Worm (Caenorhabditis elegans): ENCODE data around the gene Y25C1A.6.
A peak's percentile ranks its signal among the peaks of the same experiment; 100 is the strongest.

Y25C1A.6 gene

ce11 chrII:3048989-3049388 is 11.9 kb upstream of the Y25C1A.6 start:
- no peak for TF ChIP-seq nhr-102 (tag; optimal IDR thresholded peaks at IDR 0.05)
- no peak for TF ChIP-seq nhr-25 (tag; optimal IDR thresholded peaks at IDR 0.05; ENCODE audit: borderline replicate concordance, insufficient read depth)
- TF ChIP-seq hif-1 (tag; optimal IDR thresholded peaks at IDR 0.05), result no peak
- TF ChIP-seq aly-2 (tag; optimal IDR thresholded peaks at IDR 0.05), result no peak
- TF ChIP-seq lin-13 (GFP tag; optimal IDR thresholded peaks at IDR 0.05), result no peak
- TF ChIP-seq lsy-2 (tag; optimal IDR thresholded peaks at IDR 0.05), result no peak
- no peak for TF ChIP-seq nhr-11 (tag; optimal IDR thresholded peaks at IDR 0.05)
- no peak for TF ChIP-seq lin-15B (tag; optimal IDR thresholded peaks at IDR 0.05)
- TF ChIP-seq ZK546.5 (tag; optimal IDR thresholded peaks at IDR 0.05), result no peak
- TF ChIP-seq arid-1 (GFP tag; conservative IDR thresholded peaks at IDR 0.05), result no peak
- TF ChIP-seq jun-1 (tag; optimal IDR thresholded peaks at IDR 0.05), result no peak
- TF ChIP-seq dve-1 (tag; optimal IDR thresholded peaks at IDR 0.05; ENCODE audit: insufficient read depth), result no peak
- TF ChIP-seq nhr-28 (tag; optimal IDR thresholded peaks at IDR 0.05), result no peak
- TF ChIP-seq attf-4 (tag; optimal IDR thresholded peaks at IDR 0.05), result no peak
- no peak for TF ChIP-seq hlh-11 (tag; optimal IDR thresholded peaks at IDR 0.05)
- TF ChIP-seq madf-5 (GFP tag; IDR thresholded peaks at IDR 0.05), result no peak
- no peak for TF ChIP-seq ceh-82 (tag; optimal IDR thresholded peaks at IDR 0.05)
- no peak for TF ChIP-seq nhr-10 (tag; optimal IDR thresholded peaks at IDR 0.05)
- no peak for TF ChIP-seq nhr-77 (tag; optimal IDR thresholded peaks at IDR 0.05)

ce11 chrII:3050703-3051102 is 10.2 kb upstream of the Y25C1A.6 start, which contains the start of gene sri-31:
Gene sri-31 (plus strand): TSS chrII:3051003.
- no peak for TF ChIP-seq aha-1 (tag)
- TF ChIP-seq Y48G9A.11 (GFP tag; IDR thresholded peaks at IDR 0.05), result 0 out of 2 replicates have a peak, but pooled peaks have one; percentile 7

ce11 chrII:3051332-3051731 is 9.6 kb upstream of the Y25C1A.6 start:
- TF ChIP-seq ceh-20 (GFP tag; IDR thresholded peaks at IDR 0.05) (no peak), spr-3 (GFP tag; optimal IDR thresholded peaks at IDR 0.05) (no peak), unc-62 (GFP tag; optimal IDR thresholded peaks at IDR 0.05 in 1 of 2) (peak in 1 of 2 experiments; percentile 94), unc-62 (tag; optimal IDR thresholded peaks at IDR 0.05) (no peak), mdl-1 (tag; optimal IDR thresholded peaks at IDR 0.05) (no peak), lin-29 (GFP tag; IDR thresholded peaks at IDR 0.05) (no peak), dmd-8 (GFP tag; IDR thresholded peaks at IDR 0.05) (no peak), ZK337.2 (GFP tag; IDR thresholded peaks at IDR 0.05) (no peak), daf-12 (tag; optimal IDR thresholded peaks at IDR 0.05) (no peak), nhr-6 (tag; optimal IDR thresholded peaks at IDR 0.05) (no peak)

ce11 chrII:3052843-3053242 is 8.0 kb upstream of the Y25C1A.6 start:
- TF ChIP-seq ceh-82 (tag; optimal IDR thresholded peaks at IDR 0.05) (no peak), F37D6.2 (tag; optimal IDR thresholded peaks at IDR 0.05) (no peak), snpc-1.2 (GFP tag; IDR thresholded peaks at IDR 0.05) (no peak), set-16 (GFP tag; IDR thresholded peaks at IDR 0.05) (peak; percentile 76), madf-5 (GFP tag; IDR thresholded peaks at IDR 0.05) (no peak)

ce11 chrII:3053689-3054088 is 7.2 kb upstream of the Y25C1A.6 start:
- TF ChIP-seq arid-1 (GFP tag; conservative IDR thresholded peaks at IDR 0.05) (no peak), aha-1 (tag) (peak; percentile 95)

- TF ChIP-seq nhr-77 (tag; optimal IDR thresholded peaks at IDR 0.05) (no peak), pha-4 (GFP tag; IDR thresholded peaks at IDR 0.05) (no peak), pha-4 (tag; optimal IDR thresholded peaks at IDR 0.05) (no peak), F10B5.3 (tag; optimal IDR thresholded peaks at IDR 0.05) (no peak), F44E2.7 (GFP tag; IDR thresholded peaks at IDR 0.05) (no peak), spr-3 (GFP tag; optimal IDR thresholded peaks at IDR 0.05) (no peak), F37D6.2 (tag; optimal IDR thresholded peaks at IDR 0.05) (no peak)
Observed at ce11 chrII:3054221-3054620, 6.7 kb upstream of the Y25C1A.6 start, which contains the start of gene lido-13. Gene lido-13 (minus strand): TSS chrII:3054321.
